Fruit fly (Drosophila melanogaster) whole organism, embryonic: Measurements from ENCODE around the gene CG5071.
A peak's percentile ranks its signal among the peaks of the same experiment; 100 is the strongest.

Experiments used
- Aef1 ChIP-seq: fragments of 200-800 bp; sonication (Bioruptor generic); IDR thresholded peaks from 3 replicates; pipeline ENCODE4 v1.3.6; 2022; ENCODE audit warnings: missing biosample characterization, missing genetic modification characterization
- CG11085 ChIP-seq: fragments of 200-800 bp; sonication (Bioruptor generic); IDR thresholded peaks from 2 replicates; pipeline ENCODE4 v1.3.6; 2022; ENCODE audit warnings: missing biosample characterization, missing genetic modification characterization
- CG11398 ChIP-seq: fragments of 200-800 bp; sonication (Bioruptor generic); optimal IDR thresholded peaks from 2 replicates; lab custom pipeline; 2016; ENCODE audit warnings: missing biosample characterization, missing genetic modification characterization
- CG12071 ChIP-seq: fragments of 200-800 bp; sonication (Bioruptor generic); optimal IDR thresholded peaks from 3 replicates; lab custom pipeline; 2018; ENCODE audit warnings: missing biosample characterization, mild to moderate bottlenecking, missing genetic modification characterization
- CG12236 ChIP-seq: fragments of 200-800 bp; sonication (Bioruptor generic); optimal IDR thresholded peaks from 2 replicates; lab custom pipeline; 2016; ENCODE audit warnings: missing biosample characterization, missing genetic modification characterization
- CG13287 ChIP-seq: fragments of 200-800 bp; sonication (Bioruptor generic); IDR thresholded peaks from 2 replicates; pipeline ENCODE4 v1.3.6; 2022; ENCODE audit warnings: missing biosample characterization, missing genetic modification characterization; ENCODE audit not compliant: partially characterized antibody
- CG13296 ChIP-seq: fragments of 200-800 bp; sonication (Bioruptor generic); optimal IDR thresholded peaks from 3 replicates; lab custom pipeline; 2018; ENCODE audit warnings: missing biosample characterization, mild to moderate bottlenecking, missing genetic modification characterization
- CG15073 ChIP-seq: fragments of 200-800 bp; sonication (Bioruptor generic); optimal IDR thresholded peaks from 2 replicates; lab custom pipeline; 2016; ENCODE audit warnings: missing biosample characterization, missing genetic modification characterization
- CG1603 ChIP-seq: fragments of 200-800 bp; sonication (Bioruptor generic); optimal IDR thresholded peaks from 2 replicates; lab custom pipeline; 2019; ENCODE audit warnings: missing biosample characterization, mild to moderate bottlenecking, missing genetic modification characterization, moderate library complexity
- CG17802 ChIP-seq: fragments of 200-800 bp; sonication (Bioruptor generic); optimal IDR thresholded peaks from 2 replicates; lab custom pipeline; 2018; ENCODE audit warnings: missing biosample characterization, mild to moderate bottlenecking, missing genetic modification characterization, moderate library complexity
- CG30020 ChIP-seq: fragments of 200-800 bp; optimal IDR thresholded peaks from 2 replicates; lab custom pipeline; 2019; ENCODE audit warnings: missing biosample characterization, mild to moderate bottlenecking, missing genetic modification characterization, moderate library complexity
- CG31365 ChIP-seq: fragments of 200-800 bp; sonication (Bioruptor generic); optimal IDR thresholded peaks from 2 replicates; lab custom pipeline; 2018; ENCODE audit warnings: missing biosample characterization, mild to moderate bottlenecking, missing genetic modification characterization
- CG3847 ChIP-seq: fragments of 200-800 bp; sonication (Bioruptor generic); IDR thresholded peaks from 2 replicates; pipeline ENCODE4 v1.3.6; 2022; ENCODE audit warnings: missing biosample characterization, missing genetic modification characterization
- CG4707 ChIP-seq: fragments of 200-800 bp; sonication (Bioruptor generic); optimal IDR thresholded peaks from 2 replicates; lab custom pipeline; 2018; ENCODE audit warnings: missing biosample characterization, mild to moderate bottlenecking, missing genetic modification characterization, moderate library complexity
- CG7556 ChIP-seq: fragments of 200-800 bp; sonication (Bioruptor generic); optimal IDR thresholded peaks from 2 replicates; lab custom pipeline; 2017; ENCODE audit warnings: missing biosample characterization, mild to moderate bottlenecking, missing genetic modification characterization
- CG7963 ChIP-seq: fragments of 200-800 bp; sonication (Bioruptor generic); IDR thresholded peaks from 3 replicates; pipeline ENCODE4 v1.3.6; 2022; ENCODE audit warnings: missing biosample characterization, missing genetic modification characterization; ENCODE audit not compliant: partially characterized antibody
- CG9727 ChIP-seq: fragments of 200-800 bp; sonication (Bioruptor generic); optimal IDR thresholded peaks from 3 replicates; lab custom pipeline; 2017; ENCODE audit warnings: missing biosample characterization, mild to moderate bottlenecking, missing genetic modification characterization
- Chrac-16 ChIP-seq: fragments of 200-800 bp; sonication (Bioruptor generic); optimal IDR thresholded peaks from 3 replicates; lab custom pipeline; 2016; ENCODE audit warnings: missing biosample characterization, missing genetic modification characterization
- Dad ChIP-seq: fragments of 200-800 bp; sonication (Bioruptor generic); optimal IDR thresholded peaks from 3 replicates; lab custom pipeline; 2016; ENCODE audit warnings: missing biosample characterization, missing genetic modification characterization
- Doc3 ChIP-seq: fragments of 200-800 bp; sonication (Bioruptor generic); IDR thresholded peaks from 3 replicates; pipeline ENCODE4 v1.3.6; 2022; ENCODE audit warnings: missing biosample characterization, missing genetic modification characterization; ENCODE audit not compliant: partially characterized antibody
- Ets97D ChIP-seq: fragments of 200-800 bp; sonication (Bioruptor generic); optimal IDR thresholded peaks from 3 replicates; lab custom pipeline; 2016; ENCODE audit warnings: missing biosample characterization, missing genetic modification characterization
- H2.0 ChIP-seq: fragments of 200-800 bp; sonication (Bioruptor generic); IDR thresholded peaks from 2 replicates; pipeline ENCODE4 v1.3.6; 2022; ENCODE audit warnings: missing biosample characterization, missing genetic modification characterization
- HLH4C ChIP-seq: fragments of 200-800 bp; sonication (Bioruptor generic); IDR thresholded peaks from 3 replicates; pipeline ENCODE4 v1.3.6; 2022; ENCODE audit warnings: missing biosample characterization, missing genetic modification characterization; ENCODE audit not compliant: partially characterized antibody
- Hand ChIP-seq: fragments of 200-800 bp; sonication (Bioruptor generic); optimal IDR thresholded peaks from 2 replicates; lab custom pipeline; 2017; ENCODE audit warnings: mild to moderate bottlenecking, missing biosample characterization, missing genetic modification reagents, missing genetic modification characterization
- Hr39 ChIP-seq: fragments of >200 bp; optimal IDR thresholded peaks from 2 replicates; lab custom pipeline; 2017
- Kr ChIP-seq: fragments of 200-800 bp; sonication (Bioruptor generic); optimal IDR thresholded peaks from 2 replicates; lab custom pipeline; 2017; ENCODE audit warnings: missing biosample characterization, mild to moderate bottlenecking, missing genetic modification characterization
- Lpt ChIP-seq: fragments of >200 bp; optimal IDR thresholded peaks from 2 replicates; lab custom pipeline; 2018; ENCODE audit warnings: missing biosample characterization, missing genetic modification characterization
- MTF-1 ChIP-seq: fragments of 200-800 bp; sonication (Bioruptor generic); optimal IDR thresholded peaks from 2 replicates; lab custom pipeline; 2018; ENCODE audit warnings: missing biosample characterization, mild to moderate bottlenecking, missing genetic modification characterization, borderline replicate concordance
- Mad ChIP-seq: fragments of 200-800 bp; sonication (Bioruptor generic); optimal IDR thresholded peaks from 2 replicates; lab custom pipeline; 2016; ENCODE audit warnings: missing biosample characterization, missing genetic modification characterization
- Med ChIP-seq: fragments of 200-800 bp; sonication (Bioruptor generic); peaks from one replicate; lab custom pipeline; 2016; ENCODE audit warnings: missing biosample characterization, missing genetic modification characterization, mild to moderate bottlenecking, inconsistent platforms, moderate library complexity
- Ravus ChIP-seq: fragments of 200-800 bp; sonication (Bioruptor generic); IDR thresholded peaks from 2 replicates; pipeline ENCODE4 v1.3.6; 2022; ENCODE audit warnings: missing biosample characterization, missing genetic modification characterization
- Xbp1 ChIP-seq: fragments of 200-800 bp; sonication (Bioruptor generic); optimal IDR thresholded peaks from 3 replicates; lab custom pipeline; 2016; ENCODE audit warnings: missing biosample characterization, mild to moderate bottlenecking, missing genetic modification characterization
- amos ChIP-seq: fragments of 200-800 bp; sonication (Bioruptor generic); IDR thresholded peaks from 2 replicates; pipeline ENCODE4 v1.3.6; 2022; ENCODE audit warnings: missing biosample characterization, missing genetic modification characterization; ENCODE audit not compliant: partially characterized antibody
- btn ChIP-seq: fragments of 200-800 bp; sonication (Bioruptor generic); optimal IDR thresholded peaks from 2 replicates; lab custom pipeline; 2016; ENCODE audit warnings: missing biosample characterization, missing genetic modification characterization
- cas ChIP-seq: fragments of 200-800 bp; sonication (Bioruptor generic); IDR thresholded peaks from 2 replicates; pipeline ENCODE4 v1.3.6; 2022; ENCODE audit warnings: missing biosample characterization, missing genetic modification characterization
- chif ChIP-seq, 2 experiments: fragments of 200-800 bp; sonication (Bioruptor generic); optimal IDR thresholded peaks; 3 replicates each; lab custom pipeline; 2016; ENCODE audit warnings: missing biosample characterization in 2 of 2, missing genetic modification characterization in 2 of 2
- gce ChIP-seq: fragments of 200-800 bp; sonication (Bioruptor generic); IDR thresholded peaks from 3 replicates; pipeline ENCODE4 v1.3.6; 2022; ENCODE audit warnings: missing biosample characterization, missing genetic modification characterization
- hb ChIP-seq: fragments of 200-800 bp; sonication (Bioruptor generic); IDR thresholded peaks from 3 replicates; pipeline ENCODE4 v1.3.6; 2022; ENCODE audit warnings: missing biosample characterization, missing genetic modification characterization; ENCODE audit not compliant: partially characterized antibody
- jumu ChIP-seq: fragments of 200-800 bp; sonication (Bioruptor generic); optimal IDR thresholded peaks from 3 replicates; lab custom pipeline; 2016; ENCODE audit warnings: missing biosample characterization, missing genetic modification characterization
- klu ChIP-seq: fragments of 200-800 bp; sonication (Bioruptor generic); IDR thresholded peaks from 2 replicates; pipeline ENCODE4 v1.3.6; 2022; ENCODE audit warnings: missing biosample characterization, missing genetic modification characterization
- lola ChIP-seq, 3 experiments: fragments of >200 bp in 2 of 3; fragments of 200-800 bp in 1 of 3; sonication (Bioruptor generic) in 1 of 3; optimal IDR thresholded peaks; 2 replicates each; lab custom pipeline; 2017 to 2019; ENCODE audit warnings: missing biosample characterization in 3 of 3, missing genetic modification characterization in 3 of 3, mild to moderate bottlenecking in 1 of 3, moderate library complexity in 1 of 3
- oc ChIP-seq: fragments of 200-800 bp; sonication (Bioruptor generic); optimal IDR thresholded peaks from 2 replicates; lab custom pipeline; 2018; ENCODE audit warnings: missing biosample characterization, mild to moderate bottlenecking, missing genetic modification characterization, moderate library complexity
- pan ChIP-seq, 4 experiments: fragments of >200 bp in 3 of 4; fragments of 200-800 bp in 1 of 4; sonication (Bioruptor generic) in 1 of 4; optimal IDR thresholded peaks in 3 of 4; IDR thresholded peaks in 1 of 4; 2 replicates each; pipeline versions ENCODE4 v1.3.6 to Lab custom; 2017 to 2022; ENCODE audit warnings: missing biosample characterization in 2 of 4, missing genetic modification characterization in 2 of 4, mixed read lengths in 1 of 4
- psq ChIP-seq: fragments of 200-800 bp; sonication (Bioruptor generic); optimal IDR thresholded peaks from 2 replicates; lab custom pipeline; 2017; ENCODE audit warnings: missing biosample characterization, missing genetic modification characterization
- pzg ChIP-seq: fragments of 200-800 bp; sonication (Bioruptor generic); optimal IDR thresholded peaks from 3 replicates; lab custom pipeline; 2018; ENCODE audit warnings: missing biosample characterization, mild to moderate bottlenecking, missing genetic modification characterization, moderate library complexity
- rib ChIP-seq: fragments of 200-800 bp; sonication (Bioruptor generic); IDR thresholded peaks from 2 replicates; pipeline ENCODE4 v1.3.6; 2022; ENCODE audit warnings: missing biosample characterization, missing genetic modification characterization
- sens ChIP-seq: fragments of 200-800 bp; sonication (Bioruptor generic); peaks from one replicate; lab custom pipeline; 2016; ENCODE audit warnings: missing biosample characterization, missing genetic modification characterization
- sens-2 ChIP-seq: fragments of 200-800 bp; sonication (Bioruptor generic); IDR thresholded peaks from 2 replicates; pipeline ENCODE4 v1.3.6; 2022; ENCODE audit warnings: missing biosample characterization, missing genetic modification characterization
- tgo ChIP-seq: fragments of 200-800 bp; sonication (Bioruptor generic); IDR thresholded peaks from 3 replicates; pipeline ENCODE4 v1.3.6; 2022; ENCODE audit warnings: missing biosample characterization, missing genetic modification characterization
- trem ChIP-seq: fragments of 200-800 bp; optimal IDR thresholded peaks from 3 replicates; lab custom pipeline; 2019; ENCODE audit warnings: missing biosample characterization, mild to moderate bottlenecking, missing genetic modification characterization, moderate library complexity
- zen2 ChIP-seq: fragments of 200-800 bp; sonication (Bioruptor generic); IDR thresholded peaks from 3 replicates; pipeline ENCODE4 v1.3.6; 2022; ENCODE audit warnings: missing biosample characterization, missing genetic modification characterization; ENCODE audit not compliant: partially characterized antibody

The CG5071 gene

DNA sequence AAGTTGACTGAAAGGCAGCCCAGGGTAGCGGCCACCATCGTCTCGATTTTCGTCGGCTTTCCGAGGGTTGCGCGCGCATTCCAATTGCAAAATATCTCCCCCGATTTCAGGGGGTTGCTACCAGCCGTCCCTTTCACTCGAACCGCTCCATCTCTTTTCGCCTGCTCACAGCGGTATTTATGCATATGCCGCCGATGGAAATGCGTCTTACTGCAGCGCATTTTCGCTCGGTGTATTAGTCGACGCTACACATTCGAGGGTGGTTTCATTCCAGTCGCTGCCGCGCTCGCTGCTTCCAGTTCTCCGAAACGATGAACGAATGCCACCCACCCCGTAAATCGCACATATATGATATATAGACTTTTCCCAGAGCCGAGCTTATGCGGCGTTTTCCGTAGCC lies 29.0 kb upstream of the CG5071 start (continued):
- TF ChIP-seq CG1603, result no peak
- no peak for TF ChIP-seq CG31365 (tag; lab: Kevin White, UChicago)
- no peak for TF ChIP-seq H2.0 (GFP tag; lab: Robert Waterston, UW)
- no peak for TF ChIP-seq CG3847
- TF ChIP-seq rib (GFP tag; lab: Robert Waterston, UW), result peak; percentile 49; the same call in 1 of the 2 replicates
- no peak for TF ChIP-seq MTF-1 (GFP tag; lab: Kevin White, UChicago)
- TF ChIP-seq trem (tag; lab: Kevin White, UChicago), result no peak
- no peak for TF ChIP-seq Lpt (GFP tag; lab: Kevin White, UChicago)
- TF ChIP-seq Ravus, result no peak
- TF ChIP-seq jumu (GFP tag; lab: Kevin White, UChicago), result no peak
- TF ChIP-seq Hr39 (lab: Kevin White, UChicago), result no peak
- no peak for TF ChIP-seq gce
- no peak for TF ChIP-seq cas (GFP tag; lab: Robert Waterston, UW)
- TF ChIP-seq CG11398 (GFP tag; lab: Kevin White, UChicago), result no peak
- no peak for TF ChIP-seq CG13287
- no peak for TF ChIP-seq pan (optimal IDR thresholded peaks at IDR 0.05; lab: Kevin White, UChicago)
- TF ChIP-seq pan (GFP tag; optimal IDR thresholded peaks at IDR 0.05 in 1 of 2, IDR thresholded peaks at IDR 0.05 in 1 of 2), result peak in 1 of 2 experiments; percentile 29
- no peak for TF ChIP-seq Chrac-16 (GFP tag; lab: Kevin White, UChicago)
- TF ChIP-seq psq (GFP tag; lab: Kevin White, UChicago), result no peak
- TF ChIP-seq Hand, result no peak
- no peak for TF ChIP-seq btn (GFP tag; lab: Kevin White, UChicago)
- TF ChIP-seq CG30020 (tag; lab: Kevin White, UChicago), result no peak
- no peak for TF ChIP-seq Dad (GFP tag; lab: Kevin White, UChicago)
- no peak for TF ChIP-seq Mad
- TF ChIP-seq CG12236 (GFP tag; lab: Kevin White, UChicago), result no peak
- no peak for TF ChIP-seq CG4707 (GFP tag; lab: Kevin White, UChicago)
- TF ChIP-seq Aef1, result no peak
- no peak for TF ChIP-seq zen2 (GFP tag; lab: Robert Waterston, UW)
- no peak for TF ChIP-seq klu
- peak; percentile 7 for TF ChIP-seq oc (tag; lab: Kevin White, UChicago)
- TF ChIP-seq CG13296 (GFP tag; lab: Kevin White, UChicago), result no peak
- TF ChIP-seq Med (GFP tag; lab: Kevin White, UChicago), result peak; percentile 73
- TF ChIP-seq CG17802 (tag; lab: Kevin White, UChicago), result no peak
- no peak for TF ChIP-seq chif (GFP tag; optimal IDR thresholded peaks at IDR 0.05; lab: Kevin White, UChicago)
- TF ChIP-seq CG9727 (GFP tag; lab: Kevin White, UChicago), result no peak
- no peak for TF ChIP-seq Doc3 (GFP tag; lab: Robert Waterston, UW)
- no peak for TF ChIP-seq sens-2 (GFP tag; lab: Robert Waterston, UW)
- peak; percentile 13 for TF ChIP-seq pzg (GFP tag; lab: Kevin White, UChicago)
- no peak for TF ChIP-seq CG7556 (GFP tag; lab: Kevin White, UChicago)
- TF ChIP-seq amos (GFP tag; lab: Robert Waterston, UW), result 0 out of 2 replicates have a peak, but pooled peaks have one; percentile 13
- no peak for TF ChIP-seq hb (GFP tag; lab: Robert Waterston, UW)
- TF ChIP-seq tgo, result no peak
- TF ChIP-seq sens (GFP tag; lab: Kevin White, UChicago), result peak; percentile 73
- no peak for TF ChIP-seq Xbp1 (GFP tag; lab: Kevin White, UChicago)
- TF ChIP-seq CG15073 (GFP tag; lab: Kevin White, UChicago), result no peak
- no peak for TF ChIP-seq Ets97D
- peak; percentile 1 for TF ChIP-seq CG12071 (GFP tag; lab: Kevin White, UChicago)
- TF ChIP-seq HLH4C (GFP tag; lab: Robert Waterston, UW), result no peak
- TF ChIP-seq Kr (GFP tag; lab: Kevin White, UChicago), result no peak
- no peak for TF ChIP-seq lola (GFP tag; optimal IDR thresholded peaks at IDR 0.05; lab: Kevin White, UChicago)
- no peak for TF ChIP-seq CG7963 (GFP tag; lab: Robert Waterston, UW)
- no peak for TF ChIP-seq CG11085
